Worm (Caenorhabditis elegans) whole organism, L1 larva: ENCODE results near the gene clc-7.

ENCODE experiments used
- aly-2 ChIP-seq: fragments of 150-350 bp; optimal IDR thresholded peaks from 2 replicates; lab custom pipeline; 2014; ENCODE audit warnings: missing biosample characterization, missing genetic modification characterization
- ceh-90 ChIP-seq: sonication (generic microtip); optimal IDR thresholded peaks from 2 replicates; lab custom pipeline; 2016; ENCODE audit warnings: missing genetic modification characterization, missing compliant biosample characterization
- fos-1 ChIP-seq: fragments of 150-350 bp; optimal IDR thresholded peaks from 2 replicates; lab custom pipeline; 2014; ENCODE audit warnings: missing biosample characterization, missing genetic modification characterization
- lin-39 ChIP-seq: fragments of 150-350 bp; optimal IDR thresholded peaks from 2 replicates; lab custom pipeline; 2014; ENCODE audit warnings: missing biosample characterization, missing genetic modification reagents, missing genetic modification characterization
- nhr-237 ChIP-seq: fragments of 150-350 bp; optimal IDR thresholded peaks from 2 replicates; lab custom pipeline; 2014; ENCODE audit warnings: missing biosample characterization, missing genetic modification characterization
- nhr-77 ChIP-seq: fragments of 150-350 bp; optimal IDR thresholded peaks from 2 replicates; lab custom pipeline; 2014; ENCODE audit warnings: missing biosample characterization, missing genetic modification characterization
- pqm-1 ChIP-seq: sonication (generic microtip); optimal IDR thresholded peaks from 3 replicates; lab custom pipeline; 2017; ENCODE audit warnings: missing biosample characterization, missing genetic modification characterization
- sup-37 ChIP-seq: fragments of 200-800 bp; sonication (Bioruptor generic); optimal IDR thresholded peaks from 2 replicates; lab custom pipeline; 2018; ENCODE audit warnings: mild to moderate bottlenecking, missing genetic modification characterization, missing compliant biosample characterization
- vab-15 ChIP-seq: sonication (generic microtip); optimal IDR thresholded peaks from 2 replicates; lab custom pipeline; 2017; ENCODE audit warnings: missing genotype, mild to moderate bottlenecking, missing genetic modification characterization, missing compliant biosample characterization
- zag-1 ChIP-seq: fragments of 150-350 bp; optimal IDR thresholded peaks from 2 replicates; lab custom pipeline; 2014; ENCODE audit warnings: missing biosample characterization, missing genetic modification characterization
- ztf-11 ChIP-seq, 2 experiments: sonication (generic microtip); optimal IDR thresholded peaks; 2 replicates each; lab custom pipeline; 2016 to 2017; ENCODE audit warnings: missing genetic modification characterization in 2 of 2, missing biosample characterization in 1 of 2, missing compliant biosample characterization in 1 of 2

- TF ChIP-seq pqm-1 (tag; lab: Kevin White, UChicago) (no peak), lin-39 (tag; lab: Kevin White, UChicago) (no peak), vab-15 (tag; lab: Kevin White, UChicago) (no peak), ceh-90 (tag; lab: Kevin White, UChicago) (no peak), nhr-237 (no peak), ztf-11 (tag; optimal IDR thresholded peaks at IDR 0.05; lab: Kevin White, UChicago) (no peak), fos-1 (no peak), nhr-77 (tag; lab: Kevin White, UChicago) (no peak), aly-2 (tag; lab: Kevin White, UChicago) (no peak), zag-1 (tag; lab: Kevin White, UChicago) (no peak), sup-37 (no peak)
Observed at ce11 chrX:5037673-5038072, 30.2 kb upstream of the clc-7 start, which contains the start of gene ZC449.5.
